Worm (Caenorhabditis elegans) whole organism, L4 larva: ENCODE results near the gene F25B3.4.

Experiments
- F44E2.7 ChIP-seq: fragments of 200-800 bp; sonication (Bioruptor generic); IDR thresholded peaks from 2 replicates; pipeline ENCODE4 v2.1.2; 2022; ENCODE audit warnings: missing genetic modification characterization, missing compliant biosample characterization
- Y105C5A.15 ChIP-seq: fragments of 200-800 bp; sonication (Bioruptor generic); IDR thresholded peaks from 2 replicates; pipeline ENCODE4 v1.3.6; 2022; ENCODE audit warnings: missing genetic modification characterization, missing compliant biosample characterization
- ZK546.5 ChIP-seq, 2 experiments: sonication (generic microtip); optimal IDR thresholded peaks; 2 replicates each; lab custom pipeline; 2017; ENCODE audit warnings: missing biosample characterization in 2 of 2, missing genetic modification characterization in 2 of 2
- ama-1 ChIP-seq: fragments of 150-350 bp; optimal IDR thresholded peaks from 2 replicates; lab custom pipeline; 2014; ENCODE audit warnings: inconsistent platforms, mixed read lengths
- arid-1 ChIP-seq: fragments of 200-800 bp; sonication (Bioruptor generic); conservative IDR thresholded peaks from 2 replicates; pipeline ENCODE4 v1.3.6; 2022; ENCODE audit warnings: missing genetic modification reagents, missing genetic modification characterization, missing compliant biosample characterization
- ceh-62 ChIP-seq: sonication (generic microtip); optimal IDR thresholded peaks from 2 replicates; lab custom pipeline; 2017; ENCODE audit warnings: missing biosample characterization, missing genetic modification characterization
- cey-2 ChIP-seq: sonication (generic microtip); optimal IDR thresholded peaks from 3 replicates; lab custom pipeline; 2017; ENCODE audit warnings: missing genetic modification characterization, mild to moderate bottlenecking, missing compliant biosample characterization, antibody characterized with exemption, borderline replicate concordance; ENCODE audit not compliant: insufficient read depth
- daf-16 ChIP-seq, 3 experiments: sonication (generic microtip); optimal IDR thresholded peaks; 2 replicates each; lab custom pipeline; 2016 to 2017; ENCODE audit warnings: missing genetic modification characterization in 3 of 3, missing genetic modification reagents in 3 of 3, mild to moderate bottlenecking in 2 of 3, missing compliant biosample characterization in 2 of 3, missing biosample characterization in 1 of 3, moderate library complexity in 1 of 3
- daf-19 ChIP-seq: fragments of 200-800 bp; sonication (Bioruptor generic); conservative IDR thresholded peaks from 2 replicates; pipeline ENCODE4 v1.3.6; 2022; ENCODE audit warnings: missing genetic modification characterization, missing compliant biosample characterization
- daf-8 ChIP-seq: fragments of 200-800 bp; sonication (Bioruptor generic); IDR thresholded peaks from 2 replicates; pipeline ENCODE4 v1.3.6; 2022; ENCODE audit warnings: missing genetic modification characterization, missing compliant biosample characterization
- dve-1 ChIP-seq: sonication (generic microtip); optimal IDR thresholded peaks from 2 replicates; lab custom pipeline; 2017; ENCODE audit warnings: antibody characterized with exemption, mild to moderate bottlenecking, missing genetic modification characterization, missing compliant biosample characterization; ENCODE audit not compliant: insufficient read depth
- fkh-10 ChIP-seq: fragments of 150-350 bp; optimal IDR thresholded peaks from 2 replicates; lab custom pipeline; 2014; ENCODE audit warnings: missing biosample characterization, missing genetic modification reagents, missing genetic modification characterization
- fos-1 ChIP-seq: fragments of 150-350 bp; optimal IDR thresholded peaks from 2 replicates; lab custom pipeline; 2014; ENCODE audit warnings: missing biosample characterization, missing genetic modification characterization
- hlh-11 ChIP-seq: fragments of 200-800 bp; sonication (Bioruptor generic); optimal IDR thresholded peaks from 2 replicates; lab custom pipeline; 2018; ENCODE audit warnings: mild to moderate bottlenecking, missing genetic modification characterization, missing compliant biosample characterization
- hlh-30 ChIP-seq: sonication (generic microtip); optimal IDR thresholded peaks from 2 replicates; lab custom pipeline; 2017; ENCODE audit warnings: antibody characterized with exemption, mild to moderate bottlenecking, missing genetic modification characterization, missing compliant biosample characterization; ENCODE audit not compliant: insufficient read depth
- hmg-1.1 ChIP-seq: fragments of 200-800 bp; sonication (Bioruptor generic); IDR thresholded peaks from 2 replicates; pipeline ENCODE4 v1.3.6; 2022; ENCODE audit warnings: missing genetic modification reagents, missing genetic modification characterization, missing compliant biosample characterization
- jun-1 ChIP-seq: fragments of 150-350 bp; optimal IDR thresholded peaks from 2 replicates; lab custom pipeline; 2014; ENCODE audit warnings: missing biosample characterization, missing genetic modification reagents, missing genetic modification characterization
- lim-7 ChIP-seq: fragments of 200-800 bp; sonication (Bioruptor generic); IDR thresholded peaks from 2 replicates; pipeline ENCODE4 v1.3.6; 2022; ENCODE audit warnings: missing genetic modification characterization, missing compliant biosample characterization
- lin-1 ChIP-seq: fragments of 200-800 bp; sonication (Bioruptor generic); IDR thresholded peaks from 2 replicates; pipeline ENCODE4 v1.3.6; 2022; ENCODE audit warnings: missing genetic modification reagents, missing genetic modification characterization, missing compliant biosample characterization
- lin-13 ChIP-seq: fragments of 150-350 bp; optimal IDR thresholded peaks from 2 replicates; lab custom pipeline; 2014; ENCODE audit warnings: missing biosample characterization, missing genetic modification reagents, missing genetic modification characterization
- lin-15B ChIP-seq: fragments of 150-350 bp; sonication (generic microtip); optimal IDR thresholded peaks from 3 replicates; lab custom pipeline; 2014; ENCODE audit warnings: missing biosample characterization, missing genetic modification characterization
- lin-39 ChIP-seq: fragments of 150-350 bp; optimal IDR thresholded peaks from 2 replicates; lab custom pipeline; 2014; ENCODE audit warnings: missing biosample characterization, missing genetic modification reagents, missing genetic modification characterization
- lir-3 ChIP-seq: sonication (generic microtip); optimal IDR thresholded peaks from 2 replicates; lab custom pipeline; 2016; ENCODE audit warnings: mild to moderate bottlenecking, missing genetic modification characterization, missing compliant biosample characterization
- lsy-2 ChIP-seq, 2 experiments: fragments of 150-350 bp in 1 of 2; sonication (generic microtip) in 1 of 2; optimal IDR thresholded peaks; 2 replicates each; lab custom pipeline; 2014 to 2017; ENCODE audit warnings: missing biosample characterization in 2 of 2, missing genetic modification characterization in 2 of 2
- madf-5 ChIP-seq, 2 experiments: fragments of 200-800 bp; sonication (Bioruptor generic); IDR thresholded peaks; 2 replicates each; pipeline ENCODE4 v1.3.6; 2022; ENCODE audit warnings: missing compliant biosample characterization in 2 of 2, missing genetic modification characterization in 2 of 2
- madf-9 ChIP-seq: fragments of 200-800 bp; sonication (Bioruptor generic); conservative IDR thresholded peaks from 2 replicates; pipeline ENCODE4 v1.3.6; 2022; ENCODE audit warnings: missing genetic modification reagents, missing genetic modification characterization, missing compliant biosample characterization
- mes-2 ChIP-seq: sonication (generic microtip); optimal IDR thresholded peaks from 2 replicates; lab custom pipeline; 2016; ENCODE audit warnings: missing genotype, mild to moderate bottlenecking, missing genetic modification characterization, missing compliant biosample characterization; ENCODE audit not compliant: poor library complexity, severe bottlenecking
- nhr-11 ChIP-seq: fragments of 150-350 bp; optimal IDR thresholded peaks from 2 replicates; lab custom pipeline; 2014; ENCODE audit warnings: missing biosample characterization, missing genetic modification characterization
- nhr-28 ChIP-seq: fragments of 150-350 bp; optimal IDR thresholded peaks from 2 replicates; lab custom pipeline; 2014; ENCODE audit warnings: missing biosample characterization, missing genetic modification characterization
- nhr-42 ChIP-seq: fragments of 200-800 bp; sonication (Bioruptor generic); IDR thresholded peaks from 2 replicates; pipeline ENCODE4 v1.3.6; 2022; ENCODE audit warnings: missing genetic modification characterization, missing compliant biosample characterization
- nhr-6 ChIP-seq: fragments of 150-350 bp; optimal IDR thresholded peaks from 2 replicates; lab custom pipeline; 2014; ENCODE audit warnings: missing biosample characterization, missing genetic modification characterization
- nhr-76 ChIP-seq: fragments of 150-350 bp; optimal IDR thresholded peaks from 2 replicates; lab custom pipeline; 2014; ENCODE audit warnings: missing biosample characterization, missing genetic modification characterization
- nhr-77 ChIP-seq: fragments of 150-350 bp; optimal IDR thresholded peaks from 2 replicates; lab custom pipeline; 2014; ENCODE audit warnings: missing biosample characterization, missing genetic modification characterization
- pha-4 ChIP-seq, 2 experiments: fragments of 150-350 bp in 1 of 2; fragments of 200-800 bp in 1 of 2; sonication (Bioruptor generic) in 1 of 2; IDR thresholded peaks in 1 of 2; optimal IDR thresholded peaks in 1 of 2; 2 replicates each; pipeline versions ENCODE4 v1.3.6 to Lab custom; 2014 to 2022; ENCODE audit warnings: missing genetic modification characterization in 2 of 2, missing genetic modification reagents in 2 of 2, missing biosample characterization in 1 of 2, missing compliant biosample characterization in 1 of 2
- saeg-2 ChIP-seq: fragments of 200-800 bp; sonication (Bioruptor generic); IDR thresholded peaks from 2 replicates; pipeline ENCODE4 v1.3.6; 2022; ENCODE audit warnings: missing genetic modification reagents, missing genetic modification characterization, missing compliant biosample characterization
- sdz-12 ChIP-seq: fragments of 200-800 bp; sonication (Bioruptor generic); optimal IDR thresholded peaks from 2 replicates; lab custom pipeline; 2018; ENCODE audit warnings: mild to moderate bottlenecking, missing genetic modification characterization, missing compliant biosample characterization
- skn-1 ChIP-seq: fragments of 150-350 bp; optimal IDR thresholded peaks from 2 replicates; lab custom pipeline; 2014; ENCODE audit warnings: missing biosample characterization, missing genetic modification characterization
- spr-3 ChIP-seq: fragments of 200-800 bp; sonication (Bioruptor generic); optimal IDR thresholded peaks from 2 replicates; lab custom pipeline; 2018; ENCODE audit warnings: mild to moderate bottlenecking, missing genetic modification characterization, missing compliant biosample characterization
- tag-97 ChIP-seq: fragments of 200-800 bp; sonication (Bioruptor generic); IDR thresholded peaks from 2 replicates; pipeline ENCODE4 v1.3.6; 2022; ENCODE audit warnings: missing genetic modification characterization, missing compliant biosample characterization
- tra-1 ChIP-seq: fragments of 200-800 bp; sonication (Bioruptor generic); IDR thresholded peaks from 2 replicates; pipeline ENCODE4 v1.3.6; 2022; ENCODE audit warnings: missing genetic modification reagents, missing genetic modification characterization, missing compliant biosample characterization
- zag-1 ChIP-seq: fragments of 150-350 bp; optimal IDR thresholded peaks from 2 replicates; lab custom pipeline; 2014; ENCODE audit warnings: missing biosample characterization, missing genetic modification characterization
- zfp-2 ChIP-seq: sonication (generic microtip); optimal IDR thresholded peaks from 2 replicates; lab custom pipeline; 2016; ENCODE audit warnings: mild to moderate bottlenecking, missing genetic modification characterization, missing compliant biosample characterization
- zfp-3 ChIP-seq: fragments of 200-800 bp; sonication (Bioruptor generic); conservative IDR thresholded peaks from 2 replicates; pipeline ENCODE4 v1.3.6; 2022; ENCODE audit warnings: missing genetic modification reagents, missing genetic modification characterization, missing compliant biosample characterization
- zip-11 ChIP-seq: fragments of 200-800 bp; sonication (Bioruptor generic); IDR thresholded peaks from 2 replicates; pipeline ENCODE4 v1.3.6; 2022; ENCODE audit warnings: missing genetic modification characterization, missing compliant biosample characterization
- zip-2 ChIP-seq: fragments of 150-350 bp; optimal IDR thresholded peaks from 2 replicates; lab custom pipeline; 2014; ENCODE audit warnings: missing biosample characterization, missing genetic modification characterization
- ztf-7 ChIP-seq: fragments of 150-350 bp; optimal IDR thresholded peaks from 2 replicates; lab custom pipeline; 2014; ENCODE audit warnings: missing biosample characterization, missing genetic modification characterization

The F25B3.4 gene

DNA sequence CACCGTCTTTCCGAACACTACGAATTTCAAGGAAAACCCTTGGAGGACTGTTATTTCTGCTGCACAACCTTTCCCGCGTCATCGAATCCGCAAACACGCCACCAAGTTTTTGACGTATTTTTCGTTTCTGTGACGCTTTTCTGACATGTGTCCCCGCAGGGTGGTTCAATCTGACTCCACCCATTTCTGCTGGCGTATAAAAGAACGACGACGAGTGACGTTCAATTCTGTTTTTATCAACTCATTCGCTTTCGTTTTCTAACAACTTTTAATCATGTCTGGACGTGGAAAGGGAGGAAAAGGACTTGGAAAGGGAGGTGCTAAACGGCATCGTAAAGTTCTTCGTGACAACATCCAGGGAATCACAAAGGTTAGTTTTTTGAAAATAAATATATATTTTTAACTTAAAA lies 21.7 kb downstream of the F25B3.4 start, which contains the start of gene his-37 (continued):
- TF ChIP-seq nhr-42 (GFP tag; lab: Robert Waterston, UW) (peak; percentile 97), hlh-30 (tag; lab: Kevin White, UChicago) (peak; percentile 92), madf-9 (GFP tag; lab: Robert Waterston, UW) (peak; percentile 98), fkh-10 (GFP tag; lab: Kevin White, UChicago) (peak; percentile 98), sdz-12 (GFP tag; lab: Kevin White, UChicago) (no peak), skn-1 (peak; percentile 78), lin-1 (GFP tag; lab: Robert Waterston, UW) (peak; percentile 94), ztf-7 (tag; lab: Kevin White, UChicago) (peak; percentile 90), mes-2 (peak; percentile 95), daf-16 (GFP tag; optimal IDR thresholded peaks at IDR 0.05; lab: Kevin White, UChicago) (peak; percentile 71 to 96), daf-16 (tag; optimal IDR thresholded peaks at IDR 0.05; lab: Kevin White, UChicago) (peak; percentile 84), tag-97 (GFP tag; lab: Robert Waterston, UW) (no peak), F44E2.7 (GFP tag; lab: Robert Waterston, UW) (no peak), ceh-62 (no peak), nhr-6 (tag; lab: Kevin White, UChicago) (peak; percentile 98), fos-1 (tag; lab: Kevin White, UChicago) (peak; percentile 74), lin-15B (tag; lab: Kevin White, UChicago) (no peak), zfp-2 (tag; lab: Kevin White, UChicago) (peak; percentile 85), lin-13 (GFP tag; lab: Kevin White, UChicago) (peak; percentile 98)

DNA sequence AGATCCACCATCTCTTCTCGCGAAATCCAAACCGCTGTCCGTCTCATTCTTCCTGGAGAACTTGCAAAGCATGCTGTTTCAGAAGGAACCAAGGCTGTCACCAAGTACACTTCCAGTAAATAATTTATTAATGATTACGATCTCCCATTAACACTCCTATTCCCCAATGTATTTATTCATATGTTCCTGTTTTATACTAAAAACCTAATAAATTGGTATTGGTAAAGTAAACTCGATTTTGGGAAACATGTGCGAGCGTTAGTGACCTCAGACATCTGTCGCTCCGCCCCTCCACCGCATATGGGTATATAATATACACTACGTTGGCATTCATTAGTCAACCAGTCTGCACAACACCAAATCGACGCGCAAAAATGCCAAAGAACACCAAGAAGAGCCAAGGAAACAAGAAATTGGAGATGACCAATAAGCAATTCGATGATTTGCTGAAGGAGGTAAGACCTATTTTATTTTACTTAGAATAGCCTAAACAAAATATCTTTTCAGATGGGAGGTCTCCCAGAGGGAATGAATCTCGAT lies 22.5 kb downstream of the F25B3.4 start, which contains the start of gene C50F4.6:
C50F4.6 (plus strand) TSS at position 51 of the 540 bp plus-strand sequence.
- 0 out of 2 replicates have a peak, but pooled peaks have one; percentile 22 for TF ChIP-seq arid-1 (GFP tag; lab: Robert Waterston, UW)
- no peak for TF ChIP-seq ZK546.5 (tag; optimal IDR thresholded peaks at IDR 0.05; lab: Kevin White, UChicago)
- peak; percentile 0 for TF ChIP-seq dve-1
- TF ChIP-seq hmg-1.1 (GFP tag; lab: Robert Waterston, UW): peak; percentile 41; the same call in 1 of the 2 replicates
- TF ChIP-seq zag-1: no peak
- TF ChIP-seq ama-1: peak; percentile 64
- no peak for TF ChIP-seq nhr-76 (tag; lab: Kevin White, UChicago)
- peak; percentile 9 for TF ChIP-seq nhr-77 (tag; lab: Kevin White, UChicago)
- TF ChIP-seq zfp-3 (GFP tag; lab: Robert Waterston, UW): peak; percentile 58; the same call in 1 of the 2 replicates
- no peak for TF ChIP-seq zip-11 (GFP tag; lab: Robert Waterston, UW)

DNA sequence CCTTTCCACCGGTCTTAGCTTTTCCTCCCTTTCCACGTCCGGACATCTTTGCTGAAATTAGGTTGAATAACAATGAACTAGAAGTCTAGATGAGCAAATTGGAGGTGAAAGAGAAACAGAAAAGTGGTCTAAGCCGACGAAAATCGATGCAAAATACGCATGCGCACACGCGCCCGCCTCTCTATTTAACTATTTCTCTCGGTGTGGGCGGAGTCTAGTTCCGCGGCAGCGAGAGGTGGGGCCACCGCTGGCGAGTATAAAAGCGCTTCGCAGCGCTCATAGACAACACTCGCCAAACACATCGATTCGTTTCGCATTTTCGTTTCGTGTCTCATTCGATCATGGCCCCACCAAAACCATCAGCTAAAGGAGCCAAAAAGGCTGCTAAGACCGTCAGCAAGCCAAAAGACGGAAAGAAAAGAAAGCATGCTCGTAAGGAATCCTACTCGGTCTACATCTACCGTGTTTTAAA lies 23.3 kb downstream of the F25B3.4 start, which contains the start of the genes his-35 and his-41:
his-35 (minus strand) TSS at position 51 of the 472 bp plus-strand sequence.
his-41 (plus strand) TSS at position 299 of the 472 bp plus-strand sequence.
- TF ChIP-seq mes-2 (peak; percentile 42), daf-8 (GFP tag; lab: Robert Waterston, UW) (no peak), arid-1 (GFP tag; lab: Robert Waterston, UW) (no peak), zip-2 (tag; lab: Kevin White, UChicago) (no peak), jun-1 (tag; lab: Kevin White, UChicago) (no peak), daf-19 (no peak), tra-1 (GFP tag; lab: Robert Waterston, UW) (0 out of 2 replicates have a peak, but pooled peaks have one; percentile 16), lsy-2 (tag; optimal IDR thresholded peaks at IDR 0.05; lab: Kevin White, UChicago) (peak in 1 of 2 experiments; percentile 46), F44E2.7 (GFP tag; lab: Robert Waterston, UW) (no peak), spr-3 (GFP tag; lab: Kevin White, UChicago) (no peak), saeg-2 (GFP tag; lab: Robert Waterston, UW) (no peak), fkh-10 (GFP tag; lab: Kevin White, UChicago) (no peak), cey-2 (tag; lab: Kevin White, UChicago) (no peak), lim-7 (GFP tag; lab: Robert Waterston, UW) (no peak), sdz-12 (GFP tag; lab: Kevin White, UChicago) (no peak), lin-39 (tag; lab: Kevin White, UChicago) (no peak), zfp-3 (GFP tag; lab: Robert Waterston, UW) (no peak), nhr-11 (tag; lab: Kevin White, UChicago) (peak; percentile 76), lir-3 (tag; lab: Kevin White, UChicago) (no peak), Y105C5A.15 (GFP tag; lab: Robert Waterston, UW) (no peak), nhr-28 (tag; lab: Kevin White, UChicago) (no peak), hlh-11 (tag; lab: Kevin White, UChicago) (peak; percentile 59), pha-4 (GFP tag; IDR thresholded peaks at IDR 0.05; lab: Robert Waterston, UW) (no peak; the same call in 1 of the 2 replicates), pha-4 (tag; optimal IDR thresholded peaks at IDR 0.05; lab: Kevin White, UChicago) (no peak), madf-5 (GFP tag; IDR thresholded peaks at IDR 0.05; lab: Robert Waterston, UW) (no peak)
